Fruit fly (Drosophila melanogaster): ENCODE measurements around the gene CG34039.

DNA sequence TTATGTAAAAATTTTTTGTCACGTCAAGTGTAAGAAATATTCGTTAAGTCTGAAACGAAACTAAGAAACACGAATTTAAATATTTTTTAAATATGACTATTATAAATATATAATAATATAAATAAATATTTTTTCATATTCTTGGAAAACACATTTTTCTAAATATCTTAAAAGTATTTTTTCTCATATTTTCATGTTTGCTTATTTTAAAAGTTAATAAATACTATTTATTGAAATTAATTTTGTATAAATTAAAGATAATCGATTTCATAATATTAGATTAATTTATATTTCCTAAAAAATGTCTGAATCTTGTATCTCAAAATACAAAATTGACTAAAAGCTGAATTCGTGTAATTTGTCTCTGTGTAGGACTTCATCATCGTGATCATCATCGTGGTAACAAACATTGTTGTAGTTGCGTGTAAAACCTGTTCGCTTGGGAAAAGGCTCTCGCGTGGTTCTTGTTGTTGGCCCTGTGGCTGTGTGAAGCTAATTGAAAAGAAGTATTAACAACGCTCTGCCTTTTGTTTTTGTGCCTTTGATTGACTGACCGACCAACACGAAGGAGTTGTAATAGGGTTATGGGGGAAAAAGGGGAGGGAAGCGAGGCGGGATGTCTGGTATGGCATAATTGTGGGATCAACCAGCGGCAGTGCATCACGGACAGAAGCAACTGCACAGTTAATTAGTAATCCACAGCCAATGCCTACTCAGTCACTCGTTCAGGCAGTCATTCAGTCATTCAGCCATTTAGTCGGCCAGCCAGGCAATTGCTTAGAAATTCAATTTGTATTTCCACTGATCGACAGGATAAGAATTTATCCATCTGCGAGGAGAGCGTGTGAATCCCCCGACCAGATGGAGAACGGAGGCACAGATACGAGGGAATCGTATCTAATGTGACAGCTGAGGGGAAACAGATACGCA, 51.9 kb downstream of the CG34039 start:
- TF ChIP-seq fru (GFP tag; optimal IDR thresholded peaks at IDR 0.05) (no peak), Rel (GFP tag; optimal IDR thresholded peaks at IDR 0.05) (no peak), Rel (tag; optimal IDR thresholded peaks at IDR 0.05) (no peak), pan (optimal IDR thresholded peaks at IDR 0.05) (no peak), dsf (GFP tag; optimal IDR thresholded peaks at IDR 0.05; ENCODE audit: borderline replicate concordance) (no peak), sv (GFP tag; optimal IDR thresholded peaks at IDR 0.05) (no peak), h (GFP tag; optimal IDR thresholded peaks at IDR 0.05) (no peak), tai (GFP tag; optimal IDR thresholded peaks at IDR 0.05) (no peak), Abd-B (GFP tag; optimal IDR thresholded peaks at IDR 0.05) (no peak), Vsx2 (GFP tag; optimal IDR thresholded peaks at IDR 0.05; ENCODE audit: partially characterized antibody) (peak; percentile 66), Hr83 (GFP tag; optimal IDR thresholded peaks at IDR 0.05; ENCODE audit: poor library complexity, severe bottlenecking) (no peak)
